Fruit fly (Drosophila melanogaster) whole organism, adult: ENCODE measurements around the gene Bre1.

Experiments
- CG14711 ChIP-seq: fragments of 200-800 bp; sonication (Bioruptor generic); optimal IDR thresholded peaks from 2 replicates; lab custom pipeline; 2018; ENCODE audit warnings: missing biosample characterization, mild to moderate bottlenecking, missing genetic modification characterization, moderate library complexity
- Clk ChIP-seq: fragments of 200-800 bp; sonication (Bioruptor generic); optimal IDR thresholded peaks from 2 replicates; lab custom pipeline; 2017; ENCODE audit warnings: missing biosample characterization, missing genetic modification characterization
- ovo ChIP-seq: fragments of 200-800 bp; sonication (Bioruptor generic); optimal IDR thresholded peaks from 2 replicates; lab custom pipeline; 2016; ENCODE audit warnings: missing biosample characterization, missing genetic modification characterization

- TF ChIP-seq Clk (GFP tag; lab: Kevin White, UChicago) (no peak), CG14711 (tag; lab: Kevin White, UChicago) (no peak), ovo (GFP tag; lab: Kevin White, UChicago) (no peak)
These were observed 46.9 kb upstream of the Bre1 start for dm6 chr3L:5840847-5841246.
